Fruit fly (Drosophila melanogaster): Measurements from ENCODE around the gene dan.

dan gene

DNA sequence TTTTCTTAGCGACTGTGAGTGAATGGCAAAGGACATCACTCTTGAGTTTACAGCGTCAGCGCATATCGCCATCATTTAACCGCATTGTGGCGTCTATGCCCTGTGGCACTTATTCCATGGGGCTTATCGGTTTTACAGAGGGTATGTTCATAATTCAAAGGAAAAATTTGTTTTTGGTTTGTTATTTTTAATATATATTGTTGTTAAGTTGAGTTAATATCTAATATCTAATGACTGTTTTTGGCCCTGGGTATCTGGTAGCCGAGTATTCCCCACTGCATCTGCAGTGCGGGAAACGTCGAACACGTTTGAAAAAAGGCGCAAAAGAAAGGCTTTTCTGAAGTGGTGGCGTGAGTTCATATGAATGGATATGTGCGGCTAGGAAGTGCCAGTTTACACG, 5.7 kb upstream of the dan start (continued):
- TF ChIP-seq Jarid2 (GFP tag; optimal IDR thresholded peaks at IDR 0.05): no peak
- TF ChIP-seq psq (GFP tag; optimal IDR thresholded peaks at IDR 0.05): peak; percentile 25
- TF ChIP-seq CG3838 (GFP tag; optimal IDR thresholded peaks at IDR 0.05): peak; percentile 32
- no peak for TF ChIP-seq ftz-f1 (GFP tag; optimal IDR thresholded peaks at IDR 0.05)
- peak; percentile 66 for TF ChIP-seq CG10366 (GFP tag; IDR thresholded peaks at IDR 0.05)
- TF ChIP-seq CG17612 (GFP tag; IDR thresholded peaks at IDR 0.05): 0 out of 2 replicates have a peak, but pooled peaks have one; percentile 16
- TF ChIP-seq otp (GFP tag; IDR thresholded peaks at IDR 0.05): peak; percentile 89
- TF ChIP-seq CG16815 (GFP tag; optimal IDR thresholded peaks at IDR 0.05): peak; percentile 90
- peak; percentile 2 for TF ChIP-seq Abd-B (GFP tag; optimal IDR thresholded peaks at IDR 0.05)
- TF ChIP-seq Elba2 (GFP tag; optimal IDR thresholded peaks at IDR 0.05): peak; percentile 75
- TF ChIP-seq CG16813 (GFP tag; IDR thresholded peaks at IDR 0.05; ENCODE audit: partially characterized antibody): peak; percentile 42; the same call in 1 of the 3 replicates
- no peak for TF ChIP-seq prd (optimal IDR thresholded peaks at IDR 0.05)
- peak; percentile 93 for TF ChIP-seq prd (GFP tag; IDR thresholded peaks at IDR 0.05)
- no peak for TF ChIP-seq Side (GFP tag; optimal IDR thresholded peaks at IDR 0.05)
- peak; percentile 42 for TF ChIP-seq CG17568 (GFP tag; optimal IDR thresholded peaks at IDR 0.05)
- TF ChIP-seq lola (GFP tag; optimal IDR thresholded peaks at IDR 0.05): peak in 1 of 3 experiments; percentile 90
- TF ChIP-seq pan (optimal IDR thresholded peaks at IDR 0.05): no peak
- TF ChIP-seq pan (GFP tag; optimal IDR thresholded peaks at IDR 0.05 in 1 of 2, IDR thresholded peaks at IDR 0.05 in 1 of 2): peak in 1 of 2 experiments; percentile 65
- TF ChIP-seq CG8924 (tag; optimal IDR thresholded peaks at IDR 0.05): peak; percentile 73
- no peak for TF ChIP-seq pzg (GFP tag; optimal IDR thresholded peaks at IDR 0.05)
- no peak for TF ChIP-seq Hr78 (GFP tag; optimal IDR thresholded peaks at IDR 0.05)
- 0 out of 2 replicates have a peak, but pooled peaks have one; percentile 46 for TF ChIP-seq CG11247 (GFP tag; IDR thresholded peaks at IDR 0.05)
- TF ChIP-seq hkb (optimal IDR thresholded peaks at IDR 0.05): no peak
- TF ChIP-seq hkb (GFP tag; IDR thresholded peaks at IDR 0.05): 0 out of 2 replicates have a peak, but pooled peaks have one; percentile 35
- TF ChIP-seq CG13624 (GFP tag; optimal IDR thresholded peaks at IDR 0.05): no peak
- no peak for TF ChIP-seq en (GFP tag; optimal IDR thresholded peaks at IDR 0.05)
- 0 out of 2 replicates have a peak, but pooled peaks have one; percentile 33 for TF ChIP-seq CG31224 (GFP tag; IDR thresholded peaks at IDR 0.05)
- TF ChIP-seq CG12104 (GFP tag; optimal IDR thresholded peaks at IDR 0.05): peak; percentile 12
- peak; percentile 24; the same call in 1 of the 3 replicates for TF ChIP-seq sr (GFP tag; IDR thresholded peaks at IDR 0.05)
- no peak for TF ChIP-seq YL-1 (GFP tag; optimal IDR thresholded peaks at IDR 0.05)
- peak; percentile 59 for TF ChIP-seq lbe (GFP tag; optimal IDR thresholded peaks at IDR 0.05)
- TF ChIP-seq onecut (GFP tag; IDR thresholded peaks at IDR 0.05): peak; percentile 19; the same call in 1 of the 2 replicates
- no peak for TF ChIP-seq CG9876 (GFP tag; optimal IDR thresholded peaks at IDR 0.05)
- no peak for TF ChIP-seq CHES-1-like (GFP tag; optimal IDR thresholded peaks at IDR 0.05)
- peak; percentile 14 for TF ChIP-seq fd3F (GFP tag; optimal IDR thresholded peaks at IDR 0.05)
- TF ChIP-seq CG34376 (GFP tag; optimal IDR thresholded peaks at IDR 0.05): no peak
- TF ChIP-seq CG7928 (GFP tag; optimal IDR thresholded peaks at IDR 0.05): no peak
- no peak for TF ChIP-seq CTCF (GFP tag; optimal IDR thresholded peaks at IDR 0.05)
- no peak for TF ChIP-seq mld (GFP tag; IDR thresholded peaks at IDR 0.05; ENCODE audit: partially characterized antibody)
- TF ChIP-seq seq (GFP tag; IDR thresholded peaks at IDR 0.05): 0 out of 2 replicates have a peak, but pooled peaks have one; percentile 16
- TF ChIP-seq CG7372 (GFP tag; IDR thresholded peaks at IDR 0.05): peak; percentile 22; the same call in 1 of the 2 replicates
- no peak for TF ChIP-seq CG11398 (GFP tag; optimal IDR thresholded peaks at IDR 0.05)
- TF ChIP-seq fd96Cb (tag; optimal IDR thresholded peaks at IDR 0.05): peak; percentile 20
- 0 out of 3 replicates have a peak, but pooled peaks have one; percentile 28 for TF ChIP-seq dysf (GFP tag; IDR thresholded peaks at IDR 0.05)
- no peak for TF ChIP-seq cad (GFP tag; optimal IDR thresholded peaks at IDR 0.05)
- TF ChIP-seq ewg (GFP tag; optimal IDR thresholded peaks at IDR 0.05): peak; percentile 60
- peak; percentile 5 for TF ChIP-seq MTF-1 (GFP tag; optimal IDR thresholded peaks at IDR 0.05; ENCODE audit: borderline replicate concordance)
- no peak for TF ChIP-seq Neu2 (GFP tag; optimal IDR thresholded peaks at IDR 0.05; ENCODE audit: borderline replicate concordance)
- TF ChIP-seq Aef1 (GFP tag; IDR thresholded peaks at IDR 0.05): no peak; the same call in 2 of the 3 replicates
- peak; percentile 38 for TF ChIP-seq gcm (GFP tag; optimal IDR thresholded peaks at IDR 0.05)
- TF ChIP-seq CG8944 (GFP tag; optimal IDR thresholded peaks at IDR 0.05): no peak

Data from whole organism, embryonic.